Fruit fly (Drosophila melanogaster) whole organism, embryonic: ENCODE data around the gene TTLL15.

ENCODE experiments used
- ATbp ChIP-seq: fragments of 200-800 bp; sonication (Bioruptor generic); optimal IDR thresholded peaks from 2 replicates; lab custom pipeline; 2017; ENCODE audit warnings: missing biosample characterization, mild to moderate bottlenecking, missing genetic modification characterization, missing genetic modification reagents
- Antp ChIP-seq: fragments of 200-800 bp; sonication (Bioruptor generic); optimal IDR thresholded peaks from 3 replicates; lab custom pipeline; 2016; ENCODE audit warnings: missing biosample characterization, missing genetic modification characterization
- Atf3 ChIP-seq: fragments of 200-800 bp; sonication (Bioruptor generic); optimal IDR thresholded peaks from 3 replicates; lab custom pipeline; 2016; ENCODE audit warnings: missing biosample characterization, missing genetic modification characterization
- B-H1 ChIP-seq: fragments of 200-800 bp; sonication (Bioruptor generic); IDR thresholded peaks from 3 replicates; pipeline ENCODE4 v1.3.6; 2022; ENCODE audit warnings: missing biosample characterization, missing genetic modification characterization
- B-H2 ChIP-seq: fragments of 200-800 bp; sonication (Bioruptor generic); optimal IDR thresholded peaks from 2 replicates; lab custom pipeline; 2018; ENCODE audit warnings: missing biosample characterization, mild to moderate bottlenecking, missing genetic modification characterization
- Bgb ChIP-seq: fragments of 200-800 bp; sonication (Bioruptor generic); IDR thresholded peaks from 2 replicates; pipeline ENCODE4 v1.3.6; 2022; ENCODE audit warnings: missing biosample characterization, missing genetic modification characterization; ENCODE audit not compliant: partially characterized antibody
- CG10959 ChIP-seq: fragments of 200-800 bp; sonication (Bioruptor generic); IDR thresholded peaks from 2 replicates; pipeline ENCODE4 v1.3.6; 2022; ENCODE audit warnings: missing biosample characterization, missing genetic modification characterization
- CG11560 ChIP-seq: fragments of 200-800 bp; sonication (Bioruptor generic); IDR thresholded peaks from 3 replicates; pipeline ENCODE4 v1.3.6; 2022; ENCODE audit warnings: missing biosample characterization, missing genetic modification characterization
- CG12155 ChIP-seq: fragments of 200-800 bp; sonication (Bioruptor generic); optimal IDR thresholded peaks from 3 replicates; lab custom pipeline; 2016; ENCODE audit warnings: missing biosample characterization, missing genetic modification characterization
- CG13296 ChIP-seq: fragments of 200-800 bp; sonication (Bioruptor generic); optimal IDR thresholded peaks from 3 replicates; lab custom pipeline; 2018; ENCODE audit warnings: missing biosample characterization, mild to moderate bottlenecking, missing genetic modification characterization
- CG14860 ChIP-seq: fragments of 200-800 bp; sonication (Bioruptor generic); IDR thresholded peaks from 3 replicates; pipeline ENCODE4 v1.3.6; 2022; ENCODE audit warnings: missing biosample characterization, missing genetic modification characterization; ENCODE audit not compliant: partially characterized antibody
- CG16813 ChIP-seq: fragments of 200-800 bp; sonication (Bioruptor generic); IDR thresholded peaks from 3 replicates; pipeline ENCODE4 v1.3.6; 2022; ENCODE audit warnings: missing biosample characterization, missing genetic modification characterization; ENCODE audit not compliant: partially characterized antibody
- CG17829 ChIP-seq: fragments of 200-800 bp; optimal IDR thresholded peaks from 2 replicates; lab custom pipeline; 2019; ENCODE audit warnings: missing biosample characterization, mild to moderate bottlenecking, missing genetic modification characterization, moderate library complexity
- CG17912 ChIP-seq: fragments of 200-800 bp; sonication (Bioruptor generic); optimal IDR thresholded peaks from 2 replicates; lab custom pipeline; 2018; ENCODE audit warnings: missing biosample characterization, mild to moderate bottlenecking, missing genetic modification characterization
- CG2116 ChIP-seq: fragments of 200-800 bp; sonication (Bioruptor generic); optimal IDR thresholded peaks from 3 replicates; lab custom pipeline; 2018; ENCODE audit warnings: missing biosample characterization, mild to moderate bottlenecking, missing genetic modification characterization
- CG2202 ChIP-seq: fragments of 200-800 bp; sonication (Bioruptor generic); optimal IDR thresholded peaks from 2 replicates; lab custom pipeline; 2018; ENCODE audit warnings: missing biosample characterization, mild to moderate bottlenecking, missing genetic modification characterization
- CG30020 ChIP-seq: fragments of 200-800 bp; optimal IDR thresholded peaks from 2 replicates; lab custom pipeline; 2019; ENCODE audit warnings: missing biosample characterization, mild to moderate bottlenecking, missing genetic modification characterization, moderate library complexity
- CG32532 ChIP-seq: fragments of 200-800 bp; sonication (Bioruptor generic); IDR thresholded peaks from 2 replicates; pipeline ENCODE4 v1.3.6; 2022; ENCODE audit warnings: missing biosample characterization, missing genetic modification characterization
- CG33213 ChIP-seq: fragments of 200-800 bp; sonication (Bioruptor generic); optimal IDR thresholded peaks from 3 replicates; lab custom pipeline; 2016; ENCODE audit warnings: missing biosample characterization, missing genetic modification characterization
- CG3726 ChIP-seq: fragments of 200-800 bp; sonication (Bioruptor generic); IDR thresholded peaks from 3 replicates; pipeline ENCODE4, ENCODE4 v1.3.6; 2022; ENCODE audit warnings: missing biosample characterization, missing genetic modification characterization
- CG4404 ChIP-seq: fragments of 200-800 bp; sonication (Bioruptor generic); IDR thresholded peaks from 2 replicates; pipeline ENCODE4 v1.3.6; 2022; ENCODE audit warnings: missing biosample characterization, missing genetic modification characterization
- CG4707 ChIP-seq: fragments of 200-800 bp; sonication (Bioruptor generic); optimal IDR thresholded peaks from 2 replicates; lab custom pipeline; 2018; ENCODE audit warnings: missing biosample characterization, mild to moderate bottlenecking, missing genetic modification characterization, moderate library complexity
- CG8089 ChIP-seq: fragments of 200-800 bp; sonication (Bioruptor generic); optimal IDR thresholded peaks from 3 replicates; lab custom pipeline; 2016; ENCODE audit warnings: missing biosample characterization, missing genetic modification characterization
- CG8281 ChIP-seq: fragments of 200-800 bp; sonication (Bioruptor generic); optimal IDR thresholded peaks from 2 replicates; lab custom pipeline; 2018; ENCODE audit warnings: missing biosample characterization, mild to moderate bottlenecking, missing genetic modification characterization, moderate library complexity
- CrebB ChIP-seq: fragments of 200-800 bp; sonication (Bioruptor generic); optimal IDR thresholded peaks from 3 replicates; lab custom pipeline; 2018; ENCODE audit warnings: missing biosample characterization, mild to moderate bottlenecking, missing genetic modification characterization
- Dbx ChIP-seq: fragments of 200-800 bp; sonication (Bioruptor generic); IDR thresholded peaks from 3 replicates; pipeline ENCODE4 v1.3.6; 2022; ENCODE audit warnings: missing biosample characterization, missing genetic modification characterization
- Dip3 ChIP-seq: fragments of 200-800 bp; sonication (Bioruptor generic); optimal IDR thresholded peaks from 3 replicates; lab custom pipeline; 2016; ENCODE audit warnings: missing biosample characterization, missing genetic modification characterization
- HLH4C ChIP-seq: fragments of 200-800 bp; sonication (Bioruptor generic); IDR thresholded peaks from 3 replicates; pipeline ENCODE4 v1.3.6; 2022; ENCODE audit warnings: missing biosample characterization, missing genetic modification characterization; ENCODE audit not compliant: partially characterized antibody
- HLH54F ChIP-seq: fragments of 200-800 bp; sonication (Bioruptor generic); optimal IDR thresholded peaks from 3 replicates; lab custom pipeline; 2016; ENCODE audit warnings: missing biosample characterization, missing genetic modification characterization
- Hsf ChIP-seq: fragments of 200-800 bp; sonication (Bioruptor generic); optimal IDR thresholded peaks from 3 replicates; lab custom pipeline; 2016; ENCODE audit warnings: missing biosample characterization, missing genetic modification characterization
- Mrtf ChIP-seq: fragments of 200-800 bp; sonication (Bioruptor generic); IDR thresholded peaks from 3 replicates; pipeline ENCODE4 v1.3.6; 2022; ENCODE audit warnings: missing biosample characterization, missing genetic modification characterization
- Ravus ChIP-seq: fragments of 200-800 bp; sonication (Bioruptor generic); IDR thresholded peaks from 2 replicates; pipeline ENCODE4 v1.3.6; 2022; ENCODE audit warnings: missing biosample characterization, missing genetic modification characterization
- Xrp1 ChIP-seq: fragments of 200-800 bp; sonication (Bioruptor generic); IDR thresholded peaks from 2 replicates; pipeline ENCODE4 v1.3.6; 2022; ENCODE audit warnings: missing biosample characterization, missing genetic modification characterization
- ab ChIP-seq: fragments of 200-800 bp; sonication (Bioruptor generic); optimal IDR thresholded peaks from 2 replicates; lab custom pipeline; 2016; ENCODE audit warnings: missing biosample characterization, missing genetic modification characterization
- ara ChIP-seq: fragments of 200-800 bp; sonication (Bioruptor generic); IDR thresholded peaks from 2 replicates; pipeline ENCODE4 v1.3.6; 2022; ENCODE audit warnings: missing biosample characterization, missing genetic modification characterization
- bab2 ChIP-seq: fragments of 200-800 bp; sonication (Bioruptor generic); optimal IDR thresholded peaks from 2 replicates; lab custom pipeline; 2016; ENCODE audit warnings: missing biosample characterization, missing genetic modification characterization
- bbx ChIP-seq: fragments of 200-800 bp; sonication (Bioruptor generic); IDR thresholded peaks from 2 replicates; pipeline ENCODE4 v1.3.6; 2022; ENCODE audit warnings: missing biosample characterization, missing genetic modification characterization; ENCODE audit not compliant: partially characterized antibody
- chinmo ChIP-seq: fragments of 200-800 bp; sonication (Bioruptor generic); IDR thresholded peaks from 4 replicates; pipeline ENCODE4 v1.3.6; 2022; ENCODE audit warnings: missing biosample characterization, missing genetic modification characterization; ENCODE audit not compliant: partially characterized antibody
- dmrt99B ChIP-seq: fragments of 200-800 bp; sonication (Bioruptor generic); optimal IDR thresholded peaks from 2 replicates; lab custom pipeline; 2018; ENCODE audit warnings: missing biosample characterization, mild to moderate bottlenecking, missing genetic modification characterization, moderate library complexity
- hth ChIP-seq: fragments of >200 bp; optimal IDR thresholded peaks from 2 replicates; lab custom pipeline; 2017; ENCODE audit warnings: inconsistent platforms
- knrl ChIP-seq: fragments of 200-800 bp; sonication (Bioruptor generic); IDR thresholded peaks from 3 replicates; pipeline ENCODE4 v1.3.6; 2022; ENCODE audit warnings: missing biosample characterization, missing genetic modification characterization; ENCODE audit not compliant: partially characterized antibody
- lilli ChIP-seq: fragments of 200-800 bp; sonication (Bioruptor generic); optimal IDR thresholded peaks from 3 replicates; lab custom pipeline; 2016; ENCODE audit warnings: missing biosample characterization, missing genetic modification characterization
- mld ChIP-seq: fragments of 200-800 bp; sonication (Bioruptor generic); IDR thresholded peaks from 3 replicates; pipeline ENCODE4 v1.3.6; 2022; ENCODE audit warnings: missing biosample characterization, missing genetic modification characterization; ENCODE audit not compliant: partially characterized antibody
- phol ChIP-seq: fragments of 200-800 bp; sonication (Bioruptor generic); optimal IDR thresholded peaks from 3 replicates; lab custom pipeline; 2018; ENCODE audit warnings: missing biosample characterization, mild to moderate bottlenecking, missing genetic modification characterization, moderate library complexity
- pita ChIP-seq: fragments of 200-800 bp; sonication (Bioruptor generic); optimal IDR thresholded peaks from 2 replicates; lab custom pipeline; 2017; ENCODE audit warnings: missing biosample characterization, mild to moderate bottlenecking, missing genetic modification characterization
- pzg ChIP-seq: fragments of 200-800 bp; sonication (Bioruptor generic); optimal IDR thresholded peaks from 3 replicates; lab custom pipeline; 2018; ENCODE audit warnings: missing biosample characterization, mild to moderate bottlenecking, missing genetic modification characterization, moderate library complexity
- sna ChIP-seq: fragments of 200-800 bp; sonication (Bioruptor generic); IDR thresholded peaks from 2 replicates; pipeline ENCODE4 v1.3.6; 2022; ENCODE audit warnings: missing biosample characterization, missing genetic modification characterization; ENCODE audit not compliant: partially characterized antibody
- ttk ChIP-seq: fragments of 200-800 bp; sonication (Bioruptor generic); IDR thresholded peaks from 2 replicates; pipeline ENCODE4 v2.1.2; 2022; ENCODE audit warnings: missing biosample characterization, missing genetic modification characterization
- tup ChIP-seq: fragments of 200-800 bp; sonication (Bioruptor generic); optimal IDR thresholded peaks from 2 replicates; lab custom pipeline; 2016; ENCODE audit warnings: missing biosample characterization, mild to moderate bottlenecking, missing genetic modification characterization, moderate library complexity
- vfl ChIP-seq: fragments of 200-800 bp; sonication (Bioruptor generic); optimal IDR thresholded peaks from 2 replicates; lab custom pipeline; 2016; ENCODE audit warnings: missing biosample characterization, missing genetic modification characterization
- zf30C ChIP-seq: fragments of 200-800 bp; sonication (Bioruptor generic); optimal IDR thresholded peaks from 3 replicates; lab custom pipeline; 2018; ENCODE audit warnings: missing biosample characterization, mild to moderate bottlenecking, missing genetic modification characterization

Gene TTLL15

DNA sequence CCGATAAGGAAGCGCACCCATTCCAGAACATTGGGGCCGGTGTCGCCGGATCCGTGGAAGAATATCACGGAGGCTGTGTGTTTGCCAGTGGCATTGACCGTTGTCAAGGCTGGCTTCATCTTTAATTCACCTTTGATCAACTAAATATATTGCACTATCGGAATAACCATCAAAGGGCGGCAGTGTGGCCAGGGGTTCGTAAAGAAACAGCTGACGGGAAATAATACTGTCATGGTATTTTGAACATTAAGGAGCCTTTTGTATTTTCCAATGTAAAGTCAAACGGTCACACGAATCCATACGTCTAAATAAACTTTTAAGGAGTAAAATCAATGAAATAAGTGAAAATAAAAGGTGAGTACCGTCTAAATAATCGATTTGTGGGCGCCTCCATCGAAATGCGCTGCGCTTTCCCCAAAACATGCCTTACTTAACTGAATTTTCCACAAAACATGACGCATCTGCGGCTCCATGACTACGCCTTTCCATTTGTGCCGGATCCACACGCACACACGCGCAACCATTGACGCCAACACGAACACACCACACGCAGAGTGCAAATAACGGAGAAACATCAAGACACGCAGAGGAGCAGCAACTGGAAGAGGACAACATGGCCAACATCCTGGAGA is 39.3 kb downstream of the TTLL15 start, which contains the start of the genes CG6567 and CG4511 (continued):
- 0 out of 2 replicates have a peak, but pooled peaks have one; percentile 34 for TF ChIP-seq bbx (GFP tag; lab: Robert Waterston, UW)
- no peak for TF ChIP-seq Xrp1
- TF ChIP-seq hth (lab: Kevin White, UChicago) = no peak
- TF ChIP-seq bab2 = no peak
- no peak for TF ChIP-seq CG4404 (GFP tag; lab: Robert Waterston, UW)
- TF ChIP-seq knrl (GFP tag; lab: Robert Waterston, UW) = peak; percentile 35; the same call in 1 of the 3 replicates
- TF ChIP-seq tup (GFP tag; lab: Kevin White, UChicago) = no peak
- no peak for TF ChIP-seq CG14860
- TF ChIP-seq Dbx (GFP tag; lab: Robert Waterston, UW) = no peak
- TF ChIP-seq CG13296 (GFP tag; lab: Kevin White, UChicago) = no peak
- TF ChIP-seq pita (GFP tag; lab: Kevin White, UChicago) = no peak
- TF ChIP-seq vfl (GFP tag; lab: Kevin White, UChicago) = no peak
- TF ChIP-seq Antp (GFP tag; lab: Kevin White, UChicago) = no peak
- no peak for TF ChIP-seq CG8089 (GFP tag; lab: Kevin White, UChicago)
- no peak for TF ChIP-seq Hsf (GFP tag; lab: Kevin White, UChicago)
- TF ChIP-seq CG17829 (tag; lab: Kevin White, UChicago) = peak; percentile 50
- TF ChIP-seq ATbp (GFP tag; lab: Kevin White, UChicago) = no peak
- no peak for TF ChIP-seq CG11560 (tag; lab: Robert Waterston, UW)
- no peak for TF ChIP-seq ara
- no peak for TF ChIP-seq CG17912
- TF ChIP-seq Dip3 (GFP tag; lab: Kevin White, UChicago) = no peak
- no peak for TF ChIP-seq chinmo
- TF ChIP-seq dmrt99B (tag; lab: Kevin White, UChicago) = no peak
- TF ChIP-seq CG33213 (GFP tag; lab: Kevin White, UChicago) = no peak
- no peak for TF ChIP-seq B-H1 (GFP tag; lab: Robert Waterston, UW)
- TF ChIP-seq CG4707 (GFP tag; lab: Kevin White, UChicago) = no peak
- peak; percentile 7 for TF ChIP-seq CG2116 (GFP tag; lab: Kevin White, UChicago)
- TF ChIP-seq CG30020 (tag; lab: Kevin White, UChicago) = no peak
- no peak for TF ChIP-seq sna (GFP tag; lab: Robert Waterston, UW)
- TF ChIP-seq lilli = no peak
- no peak for TF ChIP-seq zf30C (GFP tag; lab: Kevin White, UChicago)
- TF ChIP-seq phol = peak; percentile 21
- no peak for TF ChIP-seq HLH54F (GFP tag; lab: Kevin White, UChicago)
- TF ChIP-seq Ravus (GFP tag; lab: Robert Waterston, UW) = no peak
- TF ChIP-seq CrebB = no peak
- no peak for TF ChIP-seq mld
- TF ChIP-seq CG8281 (tag; lab: Kevin White, UChicago) = no peak
- TF ChIP-seq B-H2 (GFP tag; lab: Kevin White, UChicago) = no peak
- peak; percentile 80 for TF ChIP-seq pzg (GFP tag; lab: Kevin White, UChicago)
- TF ChIP-seq CG16813 (GFP tag; lab: Robert Waterston, UW) = no peak
- no peak for TF ChIP-seq Mrtf (GFP tag; lab: Robert Waterston, UW)
- TF ChIP-seq Atf3 (GFP tag; lab: Kevin White, UChicago) = no peak
- TF ChIP-seq CG3726 (GFP tag; lab: Robert Waterston, UW) = no peak
- TF ChIP-seq ttk (GFP tag; lab: Robert Waterston, UW) = no peak
- no peak for TF ChIP-seq HLH4C (GFP tag; lab: Robert Waterston, UW)
- no peak for TF ChIP-seq Bgb (GFP tag; lab: Robert Waterston, UW)
- no peak for TF ChIP-seq CG32532 (GFP tag; lab: Robert Waterston, UW)
- no peak for TF ChIP-seq CG10959 (GFP tag; lab: Robert Waterston, UW)
- no peak for TF ChIP-seq CG12155 (GFP tag; lab: Kevin White, UChicago)
- TF ChIP-seq ab = no peak
- no peak for TF ChIP-seq CG2202 (tag; lab: Kevin White, UChicago)
